Fruit fly (Drosophila melanogaster) whole organism, adult: Measurements from ENCODE around the gene Cyp313a3.

ENCODE experiments used
- CG11617 ChIP-seq: fragments of 200-800 bp; sonication (Bioruptor generic); optimal IDR thresholded peaks from 2 replicates; lab custom pipeline; 2017; ENCODE audit warnings: mild to moderate bottlenecking, missing biosample characterization, missing genetic modification reagents, missing genetic modification characterization
- CG12768 ChIP-seq: fragments of 200-800 bp; sonication (Bioruptor generic); optimal IDR thresholded peaks from 2 replicates; lab custom pipeline; 2017; ENCODE audit warnings: missing biosample characterization, missing genetic modification characterization, mild to moderate bottlenecking, moderate library complexity, missing genetic modification reagents
- CG14711 ChIP-seq: fragments of 200-800 bp; sonication (Bioruptor generic); optimal IDR thresholded peaks from 2 replicates; lab custom pipeline; 2018; ENCODE audit warnings: missing biosample characterization, mild to moderate bottlenecking, missing genetic modification characterization, moderate library complexity
- CG1620 ChIP-seq: fragments of 200-800 bp; sonication (Bioruptor generic); optimal IDR thresholded peaks from 2 replicates; lab custom pipeline; 2016; ENCODE audit warnings: missing biosample characterization, missing genetic modification characterization
- CG33017 ChIP-seq: fragments of 200-800 bp; sonication (Bioruptor generic); optimal IDR thresholded peaks from 2 replicates; lab custom pipeline; 2018; ENCODE audit warnings: missing biosample characterization, mild to moderate bottlenecking, missing genetic modification characterization, moderate library complexity
- CG5204 ChIP-seq: fragments of 200-800 bp; sonication (Bioruptor generic); optimal IDR thresholded peaks from 2 replicates; lab custom pipeline; 2016; ENCODE audit warnings: missing biosample characterization, missing genetic modification characterization
- CG7045 ChIP-seq: fragments of 200-800 bp; sonication (Bioruptor generic); optimal IDR thresholded peaks from 2 replicates; lab custom pipeline; 2017; ENCODE audit warnings: missing biosample characterization, mild to moderate bottlenecking, missing genetic modification characterization
- CG7101 ChIP-seq: fragments of 200-800 bp; sonication (Bioruptor generic); optimal IDR thresholded peaks from 2 replicates; lab custom pipeline; 2018; ENCODE audit warnings: missing biosample characterization, mild to moderate bottlenecking, missing genetic modification characterization, moderate library complexity
- Clk ChIP-seq: fragments of 200-800 bp; sonication (Bioruptor generic); optimal IDR thresholded peaks from 2 replicates; lab custom pipeline; 2017; ENCODE audit warnings: missing biosample characterization, missing genetic modification characterization
- Crg-1 ChIP-seq: fragments of 200-800 bp; sonication (Bioruptor generic); optimal IDR thresholded peaks from 2 replicates; lab custom pipeline; 2016; ENCODE audit warnings: missing biosample characterization, missing genetic modification characterization
- Hr96 ChIP-seq: fragments of 200-800 bp; sonication (Bioruptor generic); optimal IDR thresholded peaks from 2 replicates; lab custom pipeline; 2016; ENCODE audit warnings: missing biosample characterization, missing genetic modification characterization
- Mnt ChIP-seq: fragments of 200-800 bp; sonication (Bioruptor generic); optimal IDR thresholded peaks from 2 replicates; lab custom pipeline; 2016; ENCODE audit warnings: missing biosample characterization, mild to moderate bottlenecking, missing genetic modification characterization
- bab1 ChIP-seq: fragments of 200-800 bp; sonication (Bioruptor generic); optimal IDR thresholded peaks from 3 replicates; lab custom pipeline; 2019; ENCODE audit warnings: missing biosample characterization, mild to moderate bottlenecking, missing genetic modification characterization, moderate library complexity
- cic ChIP-seq: fragments of 200-800 bp; sonication (Bioruptor generic); optimal IDR thresholded peaks from 2 replicates; lab custom pipeline; 2017; ENCODE audit warnings: missing biosample characterization, mild to moderate bottlenecking, missing genetic modification characterization, moderate library complexity
- cnc ChIP-seq, 2 experiments: fragments of >200 bp; optimal IDR thresholded peaks; 2 replicates each; lab custom pipeline; 2017
- kay ChIP-seq: fragments of 200-800 bp; sonication (Bioruptor generic); peaks from one replicate; lab custom pipeline; 2016; ENCODE audit warnings: missing biosample characterization, missing genetic modification characterization, borderline replicate concordance
- pad ChIP-seq: fragments of 200-800 bp; sonication (Bioruptor generic); optimal IDR thresholded peaks from 3 replicates; lab custom pipeline; 2017; ENCODE audit warnings: missing biosample characterization, missing genetic modification characterization, mild to moderate bottlenecking, moderate library complexity, missing genetic modification reagents
- tj ChIP-seq: fragments of 200-800 bp; sonication (Bioruptor generic); optimal IDR thresholded peaks from 3 replicates; lab custom pipeline; 2017; ENCODE audit warnings: missing biosample characterization, mild to moderate bottlenecking, missing genetic modification characterization, moderate library complexity
- toe ChIP-seq: fragments of 200-800 bp; sonication (Bioruptor generic); optimal IDR thresholded peaks from 2 replicates; lab custom pipeline; 2016; ENCODE audit warnings: missing biosample characterization, missing genetic modification characterization

Cyp313a3 gene

DNA sequence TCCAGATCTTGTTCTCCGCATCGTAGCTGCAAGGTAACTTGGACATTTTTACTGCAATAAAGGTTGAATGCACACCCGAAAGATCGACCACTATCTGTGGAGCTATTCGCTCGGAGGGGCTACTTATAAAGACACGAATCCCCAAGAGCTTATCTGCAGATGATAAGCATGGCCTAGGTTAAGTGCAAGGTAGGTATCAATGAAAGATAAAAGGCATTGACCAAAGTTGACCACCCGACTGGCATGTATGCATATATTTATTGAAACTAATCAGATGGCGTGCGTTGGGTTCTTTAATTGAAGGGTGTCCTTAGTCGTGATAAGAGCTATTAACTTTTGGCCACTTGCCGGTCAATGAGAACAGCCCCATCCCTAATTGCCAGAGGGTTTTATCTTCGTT lies 28.8 kb downstream of the Cyp313a3 start, which contains the start of gene CG4830:
Gene CG4830 (minus strand): TSS at position 101 of the 400 bp plus-strand sequence.
- TF ChIP-seq pad (GFP tag; lab: Kevin White, UChicago) = no peak
- TF ChIP-seq CG14711 = no peak
- no peak for TF ChIP-seq bab1 (GFP tag; lab: Kevin White, UChicago)
- no peak for TF ChIP-seq cic (GFP tag; lab: Kevin White, UChicago)

- TF ChIP-seq CG14711 (no peak), CG7101 (tag; lab: Kevin White, UChicago) (no peak), tj (GFP tag; lab: Kevin White, UChicago) (no peak), cic (GFP tag; lab: Kevin White, UChicago) (no peak), cnc (optimal IDR thresholded peaks at IDR 0.05; lab: Kevin White, UChicago) (no peak), CG33017 (tag; lab: Kevin White, UChicago) (no peak), Crg-1 (GFP tag; lab: Kevin White, UChicago) (no peak), bab1 (GFP tag; lab: Kevin White, UChicago) (no peak), CG1620 (GFP tag; lab: Kevin White, UChicago) (no peak)
Measured at dm6 chr3R:12197641-12198040, 41.4 kb downstream of the Cyp313a3 start, which contains the start of gene Adk1. Adk1 (plus strand) TSS chr3R:12197941.

DNA sequence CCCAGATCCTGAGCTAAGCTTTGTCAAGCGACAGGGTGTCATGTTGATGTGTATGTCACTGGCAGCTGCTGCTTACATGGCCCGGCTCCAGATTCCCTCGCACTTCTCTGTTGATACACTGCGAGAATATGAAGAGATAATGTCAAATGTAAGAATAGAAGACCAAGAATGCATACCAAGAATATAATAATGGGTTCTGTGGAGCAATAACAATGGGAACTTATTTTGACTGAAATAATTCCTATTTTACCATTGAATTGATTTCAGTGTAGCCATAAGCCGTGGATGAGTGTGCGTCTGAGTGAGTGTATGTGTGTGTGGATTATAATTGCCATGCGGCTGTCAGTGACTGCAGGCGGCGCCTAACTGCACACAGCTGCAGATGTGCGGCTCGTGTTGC lies 43.0 kb downstream of the Cyp313a3 start:
- no peak for TF ChIP-seq CG14711
- TF ChIP-seq CG7101 (tag; lab: Kevin White, UChicago) = no peak
- TF ChIP-seq bab1 (GFP tag; lab: Kevin White, UChicago) = no peak
- no peak for TF ChIP-seq Clk (GFP tag; lab: Kevin White, UChicago)
- no peak for TF ChIP-seq CG1620 (GFP tag; lab: Kevin White, UChicago)
- TF ChIP-seq Hr96 (GFP tag; lab: Kevin White, UChicago) = no peak
- no peak for TF ChIP-seq pad (GFP tag; lab: Kevin White, UChicago)
- TF ChIP-seq CG7045 = no peak
- no peak for TF ChIP-seq Mnt (GFP tag; lab: Kevin White, UChicago)
- TF ChIP-seq toe (GFP tag; lab: Kevin White, UChicago) = no peak

- no peak for TF ChIP-seq kay (GFP tag; lab: Kevin White, UChicago)
- TF ChIP-seq CG33017 (tag; lab: Kevin White, UChicago) = no peak
- TF ChIP-seq bab1 (GFP tag; lab: Kevin White, UChicago) = no peak
- TF ChIP-seq Clk (GFP tag; lab: Kevin White, UChicago) = no peak
- TF ChIP-seq cnc (optimal IDR thresholded peaks at IDR 0.05; lab: Kevin White, UChicago) = no peak
- TF ChIP-seq Hr96 (GFP tag; lab: Kevin White, UChicago) = no peak
- TF ChIP-seq CG1620 (GFP tag; lab: Kevin White, UChicago) = no peak
- no peak for TF ChIP-seq toe (GFP tag; lab: Kevin White, UChicago)
- no peak for TF ChIP-seq Mnt (GFP tag; lab: Kevin White, UChicago)
- no peak for TF ChIP-seq CG5204
- no peak for TF ChIP-seq Crg-1 (GFP tag; lab: Kevin White, UChicago)
- TF ChIP-seq cic (GFP tag; lab: Kevin White, UChicago) = no peak
- TF ChIP-seq CG14711 = no peak
- no peak for TF ChIP-seq CG11617
- no peak for TF ChIP-seq CG12768
- no peak for TF ChIP-seq CG7101 (tag; lab: Kevin White, UChicago)
- no peak for TF ChIP-seq tj (GFP tag; lab: Kevin White, UChicago)
- no peak for TF ChIP-seq pad (GFP tag; lab: Kevin White, UChicago)
Measured at dm6 chr3R:12194911-12195310, 44.2 kb downstream of the Cyp313a3 start, which contains the start of the genes eIF3d2 and CG43450. eIF3d2 (minus strand) TSS chr3R:12195011. CG43450 (plus strand) TSS chr3R:12195294.
